Fruit fly (Drosophila melanogaster) whole organism, embryonic: Measurements from ENCODE around the gene CG5973.
A peak's percentile ranks its signal among the peaks of the same experiment; 100 is the strongest.

Source experiments
- Ada2b ChIP-seq: fragments of 200-800 bp; sonication (Bioruptor generic); IDR thresholded peaks from 2 replicates; pipeline ENCODE4 v1.3.6; 2022; ENCODE audit warnings: missing biosample characterization, missing genetic modification characterization
- B-H2 ChIP-seq: fragments of 200-800 bp; sonication (Bioruptor generic); optimal IDR thresholded peaks from 2 replicates; lab custom pipeline; 2018; ENCODE audit warnings: missing biosample characterization, mild to moderate bottlenecking, missing genetic modification characterization
- CG10565 ChIP-seq: fragments of 200-800 bp; sonication (Bioruptor generic); optimal IDR thresholded peaks from 3 replicates; lab custom pipeline; 2016; ENCODE audit warnings: missing biosample characterization, mild to moderate bottlenecking, missing genetic modification characterization
- CG11696 ChIP-seq: fragments of 200-800 bp; sonication (Bioruptor generic); IDR thresholded peaks from 2 replicates; pipeline ENCODE4 v1.3.6; 2022; ENCODE audit warnings: missing biosample characterization, missing genetic modification characterization
- CG13287 ChIP-seq: fragments of 200-800 bp; sonication (Bioruptor generic); IDR thresholded peaks from 2 replicates; pipeline ENCODE4 v1.3.6; 2022; ENCODE audit warnings: missing biosample characterization, missing genetic modification characterization; ENCODE audit not compliant: partially characterized antibody
- CG13894 ChIP-seq: fragments of 200-800 bp; sonication (Bioruptor generic); optimal IDR thresholded peaks from 3 replicates; lab custom pipeline; 2018; ENCODE audit warnings: missing biosample characterization, mild to moderate bottlenecking, missing genetic modification characterization, moderate library complexity
- CG17328 ChIP-seq: fragments of 200-800 bp; sonication (Bioruptor generic); IDR thresholded peaks from 2 replicates; pipeline ENCODE4 v1.3.6; 2022; ENCODE audit warnings: missing biosample characterization, missing genetic modification characterization
- CG2120 ChIP-seq: fragments of 200-800 bp; sonication (Bioruptor generic); optimal IDR thresholded peaks from 3 replicates; lab custom pipeline; 2016; ENCODE audit warnings: missing biosample characterization, missing genetic modification characterization
- CG2202 ChIP-seq: fragments of 200-800 bp; sonication (Bioruptor generic); optimal IDR thresholded peaks from 2 replicates; lab custom pipeline; 2018; ENCODE audit warnings: missing biosample characterization, mild to moderate bottlenecking, missing genetic modification characterization
- CG30020 ChIP-seq: fragments of 200-800 bp; optimal IDR thresholded peaks from 2 replicates; lab custom pipeline; 2019; ENCODE audit warnings: missing biosample characterization, mild to moderate bottlenecking, missing genetic modification characterization, moderate library complexity
- CG3847 ChIP-seq: fragments of 200-800 bp; sonication (Bioruptor generic); IDR thresholded peaks from 2 replicates; pipeline ENCODE4 v1.3.6; 2022; ENCODE audit warnings: missing biosample characterization, missing genetic modification characterization
- CG7372 ChIP-seq: fragments of 200-800 bp; sonication (Bioruptor generic); IDR thresholded peaks from 2 replicates; pipeline ENCODE4 v1.3.6; 2022; ENCODE audit warnings: missing biosample characterization, missing genetic modification characterization
- Camta ChIP-seq: fragments of 200-800 bp; sonication (Bioruptor generic); optimal IDR thresholded peaks from 2 replicates; lab custom pipeline; 2016; ENCODE audit warnings: missing biosample characterization, missing genetic modification characterization
- Chrac-16 ChIP-seq: fragments of 200-800 bp; sonication (Bioruptor generic); optimal IDR thresholded peaks from 3 replicates; lab custom pipeline; 2016; ENCODE audit warnings: missing biosample characterization, missing genetic modification characterization
- Doc3 ChIP-seq: fragments of 200-800 bp; sonication (Bioruptor generic); IDR thresholded peaks from 3 replicates; pipeline ENCODE4 v1.3.6; 2022; ENCODE audit warnings: missing biosample characterization, missing genetic modification characterization; ENCODE audit not compliant: partially characterized antibody
- E2f2 ChIP-seq: fragments of 200-800 bp; sonication (Bioruptor generic); IDR thresholded peaks from 2 replicates; pipeline ENCODE4 v1.3.6; 2022; ENCODE audit warnings: missing biosample characterization, missing genetic modification characterization
- Ets97D ChIP-seq: fragments of 200-800 bp; sonication (Bioruptor generic); optimal IDR thresholded peaks from 3 replicates; lab custom pipeline; 2016; ENCODE audit warnings: missing biosample characterization, missing genetic modification characterization
- HHEX ChIP-seq: fragments of 200-800 bp; sonication (Bioruptor generic); optimal IDR thresholded peaks from 3 replicates; lab custom pipeline; 2017; ENCODE audit warnings: missing biosample characterization, mild to moderate bottlenecking, missing genetic modification characterization, missing genetic modification reagents
- HLH3B ChIP-seq: fragments of 200-800 bp; sonication (Bioruptor generic); IDR thresholded peaks from 2 replicates; pipeline ENCODE4 v1.3.6; 2022; ENCODE audit warnings: missing biosample characterization, missing genetic modification characterization
- MBD-R2 ChIP-seq: fragments of 200-800 bp; sonication (Bioruptor generic); IDR thresholded peaks from 2 replicates; pipeline ENCODE4 v1.3.6; 2022; ENCODE audit warnings: missing biosample characterization, missing genetic modification characterization
- NFAT ChIP-seq: fragments of 200-800 bp; sonication (Bioruptor generic); IDR thresholded peaks from 2 replicates; pipeline ENCODE4 v1.3.6; 2022; ENCODE audit warnings: missing biosample characterization, missing genetic modification characterization
- Nf-YC ChIP-seq: fragments of 200-800 bp; optimal IDR thresholded peaks from 3 replicates; lab custom pipeline; 2019; ENCODE audit warnings: missing biosample characterization, mild to moderate bottlenecking, missing genetic modification characterization, moderate library complexity
- Optix ChIP-seq: fragments of 200-800 bp; sonication (Bioruptor generic); IDR thresholded peaks from 3 replicates; pipeline ENCODE4 v1.3.6; 2022; ENCODE audit warnings: missing biosample characterization, missing genetic modification characterization
- Ravus ChIP-seq: fragments of 200-800 bp; sonication (Bioruptor generic); IDR thresholded peaks from 2 replicates; pipeline ENCODE4 v1.3.6; 2022; ENCODE audit warnings: missing biosample characterization, missing genetic modification characterization
- YL-1 ChIP-seq: fragments of 200-800 bp; sonication (Bioruptor generic); optimal IDR thresholded peaks from 3 replicates; lab custom pipeline; 2017; ENCODE audit warnings: missing biosample characterization, mild to moderate bottlenecking, missing genetic modification characterization
- ash1 ChIP-seq: fragments of 200-800 bp; sonication (Bioruptor generic); optimal IDR thresholded peaks from 2 replicates; lab custom pipeline; 2018; ENCODE audit warnings: missing biosample characterization, mild to moderate bottlenecking, missing genetic modification characterization
- bcd ChIP-seq: fragments of 200-800 bp; sonication (Bioruptor generic); optimal IDR thresholded peaks from 2 replicates; lab custom pipeline; 2017; ENCODE audit warnings: missing biosample characterization, mild to moderate bottlenecking, missing genetic modification characterization
- caup ChIP-seq: fragments of 200-800 bp; sonication (Bioruptor generic); optimal IDR thresholded peaks from 3 replicates; lab custom pipeline; 2017; ENCODE audit warnings: missing biosample characterization, mild to moderate bottlenecking, missing genetic modification characterization, moderate library complexity; ENCODE audit not compliant: severe bottlenecking
- crc ChIP-seq: fragments of 200-800 bp; sonication (Bioruptor generic); optimal IDR thresholded peaks from 2 replicates; lab custom pipeline; 2016; ENCODE audit warnings: missing biosample characterization, missing genetic modification characterization
- croc ChIP-seq: fragments of 200-800 bp; sonication (Bioruptor generic); conservative IDR thresholded peaks from 3 replicates; pipeline ENCODE4 v1.3.6; 2022; ENCODE audit warnings: missing biosample characterization, missing genetic modification characterization
- ewg ChIP-seq: fragments of 200-800 bp; sonication (Bioruptor generic); optimal IDR thresholded peaks from 3 replicates; lab custom pipeline; 2017; ENCODE audit warnings: mild to moderate bottlenecking, missing biosample characterization, missing genetic modification reagents, missing genetic modification characterization
- exex ChIP-seq: fragments of 200-800 bp; sonication (Bioruptor generic); optimal IDR thresholded peaks from 4 replicates; lab custom pipeline; 2018; ENCODE audit warnings: missing biosample characterization, mild to moderate bottlenecking, missing genetic modification characterization, moderate library complexity
- ftz-f1 ChIP-seq: fragments of 200-800 bp; sonication (Bioruptor generic); optimal IDR thresholded peaks from 2 replicates; lab custom pipeline; 2016; ENCODE audit warnings: missing biosample characterization, missing genetic modification characterization
- grn ChIP-seq: fragments of 200-800 bp; sonication (Bioruptor generic); optimal IDR thresholded peaks from 3 replicates; lab custom pipeline; 2017; ENCODE audit warnings: missing biosample characterization, missing genetic modification characterization
- gt ChIP-seq: fragments of 200-800 bp; sonication (Bioruptor generic); IDR thresholded peaks from 2 replicates; pipeline ENCODE4 v1.3.6; 2022; ENCODE audit warnings: missing biosample characterization, missing genetic modification characterization
- her ChIP-seq: fragments of 200-800 bp; sonication (Bioruptor generic); optimal IDR thresholded peaks from 2 replicates; lab custom pipeline; 2016; ENCODE audit warnings: missing biosample characterization, missing genetic modification characterization
- ind ChIP-seq: fragments of 200-800 bp; sonication (Bioruptor generic); optimal IDR thresholded peaks from 3 replicates; lab custom pipeline; 2016; ENCODE audit warnings: missing biosample characterization, missing genetic modification characterization
- insv ChIP-seq, 2 experiments: fragments of 200-800 bp; sonication (Bioruptor generic); optimal IDR thresholded peaks; 3 replicates each; lab custom pipeline; 2016 to 2018; ENCODE audit warnings: missing biosample characterization in 2 of 2, missing genetic modification characterization in 2 of 2
- inv ChIP-seq: fragments of 200-800 bp; sonication (Bioruptor generic); IDR thresholded peaks from 2 replicates; pipeline ENCODE4 v1.3.6; 2022; ENCODE audit warnings: missing biosample characterization, missing genetic modification characterization; ENCODE audit not compliant: partially characterized antibody
- mam ChIP-seq: fragments of 200-800 bp; sonication (Bioruptor generic); optimal IDR thresholded peaks from 3 replicates; lab custom pipeline; 2016; ENCODE audit warnings: missing biosample characterization, missing genetic modification characterization
- mld ChIP-seq: fragments of 200-800 bp; sonication (Bioruptor generic); IDR thresholded peaks from 3 replicates; pipeline ENCODE4 v1.3.6; 2022; ENCODE audit warnings: missing biosample characterization, missing genetic modification characterization; ENCODE audit not compliant: partially characterized antibody
- org-1 ChIP-seq: fragments of 200-800 bp; sonication (Bioruptor generic); optimal IDR thresholded peaks from 2 replicates; lab custom pipeline; 2017; ENCODE audit warnings: missing biosample characterization, missing genetic modification characterization
- otp ChIP-seq: fragments of 200-800 bp; sonication (Bioruptor generic); IDR thresholded peaks from 3 replicates; pipeline ENCODE4, ENCODE4 v1.3.6; 2022; ENCODE audit warnings: missing biosample characterization, missing genetic modification characterization
- pum ChIP-seq: fragments of 200-800 bp; sonication (Bioruptor generic); optimal IDR thresholded peaks from 2 replicates; lab custom pipeline; 2016; ENCODE audit warnings: missing biosample characterization, missing genetic modification characterization
- repo ChIP-seq: fragments of 200-800 bp; sonication (Bioruptor generic); optimal IDR thresholded peaks from 2 replicates; lab custom pipeline; 2016; ENCODE audit warnings: missing biosample characterization, missing genetic modification characterization
- salm ChIP-seq: fragments of 200-800 bp; sonication (Bioruptor generic); optimal IDR thresholded peaks from 2 replicates; lab custom pipeline; 2018; ENCODE audit warnings: missing biosample characterization, mild to moderate bottlenecking, missing genetic modification characterization
- sens ChIP-seq: fragments of 200-800 bp; sonication (Bioruptor generic); peaks from one replicate; lab custom pipeline; 2016; ENCODE audit warnings: missing biosample characterization, missing genetic modification characterization
- sqz ChIP-seq: fragments of 200-800 bp; sonication (Bioruptor generic); optimal IDR thresholded peaks from 3 replicates; lab custom pipeline; 2018; ENCODE audit warnings: missing biosample characterization, mild to moderate bottlenecking, missing genetic modification characterization
- tna ChIP-seq: fragments of 200-800 bp; sonication (Bioruptor generic); IDR thresholded peaks from 2 replicates; pipeline ENCODE4 v1.3.6; 2022; ENCODE audit warnings: missing biosample characterization, missing genetic modification characterization; ENCODE audit not compliant: partially characterized antibody
- tup ChIP-seq: fragments of 200-800 bp; sonication (Bioruptor generic); optimal IDR thresholded peaks from 2 replicates; lab custom pipeline; 2016; ENCODE audit warnings: missing biosample characterization, mild to moderate bottlenecking, missing genetic modification characterization, moderate library complexity
- yki ChIP-seq: fragments of >200 bp; optimal IDR thresholded peaks from 3 replicates; lab custom pipeline; 2018
- zf30C ChIP-seq: fragments of 200-800 bp; sonication (Bioruptor generic); optimal IDR thresholded peaks from 3 replicates; lab custom pipeline; 2018; ENCODE audit warnings: missing biosample characterization, mild to moderate bottlenecking, missing genetic modification characterization

Gene CG5973

dm6 chr2L:7491902-7492301 is 54.6 kb downstream of the CG5973 start (continued):
- no peak for TF ChIP-seq salm (tag; lab: Kevin White, UChicago)
- TF ChIP-seq CG2202 (tag; lab: Kevin White, UChicago) = no peak
- no peak for TF ChIP-seq gt (GFP tag; lab: Robert Waterston, UW)
- no peak for TF ChIP-seq zf30C (GFP tag; lab: Kevin White, UChicago)
- TF ChIP-seq ftz-f1 = no peak
- peak; percentile 28; the same call in 1 of the 3 replicates for TF ChIP-seq croc
- TF ChIP-seq ind (GFP tag; lab: Kevin White, UChicago) = peak; percentile 47
- TF ChIP-seq Chrac-16 (GFP tag; lab: Kevin White, UChicago) = no peak
- no peak for TF ChIP-seq crc
- TF ChIP-seq tna (GFP tag; lab: Robert Waterston, UW) = no peak
- TF ChIP-seq CG30020 = no peak
- TF ChIP-seq CG2120 (GFP tag; lab: Kevin White, UChicago) = no peak
- no peak for TF ChIP-seq exex (tag; lab: Kevin White, UChicago)
- TF ChIP-seq inv (GFP tag; lab: Robert Waterston, UW) = no peak
- TF ChIP-seq Nf-YC (tag; lab: Kevin White, UChicago) = peak; percentile 38
- no peak for TF ChIP-seq YL-1 (GFP tag; lab: Kevin White, UChicago)
- TF ChIP-seq sens (GFP tag; lab: Kevin White, UChicago) = no peak
- TF ChIP-seq Camta (GFP tag; lab: Kevin White, UChicago) = no peak
- TF ChIP-seq yki (lab: Kevin White, UChicago) = no peak
- no peak for TF ChIP-seq HHEX (GFP tag; lab: Kevin White, UChicago)
- no peak for TF ChIP-seq otp (GFP tag; lab: Robert Waterston, UW)
- TF ChIP-seq mld = no peak
- no peak for TF ChIP-seq CG13894 (tag; lab: Kevin White, UChicago)
- peak; percentile 6 for TF ChIP-seq Ravus (GFP tag; lab: Robert Waterston, UW)
- no peak for TF ChIP-seq Optix (GFP tag; lab: Robert Waterston, UW)
- peak; percentile 54; the same call in 1 of the 2 replicates for TF ChIP-seq HLH3B (GFP tag; lab: Robert Waterston, UW)
- peak; percentile 25; the same call in 1 of the 2 replicates for TF ChIP-seq CG3847 (GFP tag; lab: Robert Waterston, UW)
- TF ChIP-seq CG10565 (GFP tag; lab: Kevin White, UChicago) = no peak
- no peak for TF ChIP-seq org-1 (GFP tag; lab: Kevin White, UChicago)
- no peak for TF ChIP-seq insv (GFP tag; optimal IDR thresholded peaks at IDR 0.05; lab: Kevin White, UChicago)
- peak; percentile 47; the same call in 1 of the 2 replicates for TF ChIP-seq E2f2 (GFP tag; lab: Robert Waterston, UW)
- peak; percentile 15 for TF ChIP-seq sqz (GFP tag; lab: Kevin White, UChicago)
- TF ChIP-seq mam (GFP tag; lab: Kevin White, UChicago) = no peak
- TF ChIP-seq ash1 (GFP tag; lab: Kevin White, UChicago) = no peak
- no peak for TF ChIP-seq repo (GFP tag; lab: Kevin White, UChicago)
- TF ChIP-seq Ets97D (GFP tag; lab: Kevin White, UChicago) = no peak
- TF ChIP-seq grn = peak; percentile 16
- TF ChIP-seq CG13287 = no peak
- TF ChIP-seq tup (GFP tag; lab: Kevin White, UChicago) = no peak
- no peak for TF ChIP-seq ewg (GFP tag; lab: Kevin White, UChicago)
- TF ChIP-seq B-H2 (GFP tag; lab: Kevin White, UChicago) = no peak
- TF ChIP-seq CG7372 (GFP tag; lab: Robert Waterston, UW) = 0 out of 2 replicates have a peak, but pooled peaks have one; percentile 7
- no peak for TF ChIP-seq her (GFP tag; lab: Kevin White, UChicago)
- TF ChIP-seq bcd (GFP tag; lab: Kevin White, UChicago) = peak; percentile 0
- no peak for TF ChIP-seq Doc3
- 0 out of 2 replicates have a peak, but pooled peaks have one; percentile 10 for TF ChIP-seq MBD-R2
- TF ChIP-seq Ada2b = peak; percentile 67
- no peak for TF ChIP-seq NFAT (GFP tag; lab: Robert Waterston, UW)
- no peak for TF ChIP-seq pum (GFP tag; lab: Kevin White, UChicago)
- TF ChIP-seq CG17328 (GFP tag; lab: Robert Waterston, UW) = peak; percentile 56
- TF ChIP-seq CG11696 = no peak
- no peak for TF ChIP-seq caup
